Fruit fly (Drosophila melanogaster) whole organism, pupa: Measurements from ENCODE around the gene CG18301.

ENCODE experiments used
- CG10348 ChIP-seq: fragments of 200-800 bp; sonication (Bioruptor generic); IDR thresholded peaks from 2 replicates; pipeline ENCODE4 v1.3.6; 2022; ENCODE audit warnings: missing biosample characterization, missing genetic modification characterization
- CG12605 ChIP-seq: fragments of 200-800 bp; sonication (Bioruptor generic); IDR thresholded peaks from 2 replicates; pipeline ENCODE4 v1.3.6; 2022; ENCODE audit warnings: missing biosample characterization, missing genetic modification characterization
- CG13204 ChIP-seq: fragments of 200-800 bp; sonication (Bioruptor generic); optimal IDR thresholded peaks from 2 replicates; lab custom pipeline; 2018; ENCODE audit warnings: missing biosample characterization, mild to moderate bottlenecking, missing genetic modification characterization, moderate library complexity
- CG14655 ChIP-seq: fragments of 200-800 bp; sonication (Bioruptor generic); optimal IDR thresholded peaks from 3 replicates; lab custom pipeline; 2017; ENCODE audit warnings: mild to moderate bottlenecking, missing biosample characterization, missing genetic modification reagents, missing genetic modification characterization
- CG15710 ChIP-seq: fragments of 200-800 bp; sonication (Bioruptor generic); optimal IDR thresholded peaks from 2 replicates; lab custom pipeline; 2018; ENCODE audit warnings: missing biosample characterization, mild to moderate bottlenecking, missing genetic modification characterization, moderate library complexity
- CG17806 ChIP-seq: fragments of 200-800 bp; sonication (Bioruptor generic); optimal IDR thresholded peaks from 2 replicates; lab custom pipeline; 2018; ENCODE audit warnings: missing biosample characterization, mild to moderate bottlenecking, missing genetic modification characterization, moderate library complexity
- CG32121 ChIP-seq: fragments of 200-800 bp; sonication (Bioruptor generic); IDR thresholded peaks from 2 replicates; pipeline ENCODE4 v1.3.6; 2022; ENCODE audit warnings: missing biosample characterization, missing genetic modification characterization
- CG34367 ChIP-seq: fragments of 200-800 bp; sonication (Bioruptor generic); optimal IDR thresholded peaks from 2 replicates; lab custom pipeline; 2018; ENCODE audit warnings: missing biosample characterization, mild to moderate bottlenecking, missing genetic modification characterization
- CG4496 ChIP-seq: fragments of 200-800 bp; sonication (Bioruptor generic); IDR thresholded peaks from 3 replicates; pipeline ENCODE4 v1.3.6; 2022; ENCODE audit warnings: missing biosample characterization, missing genetic modification characterization
- CG8159 ChIP-seq: fragments of 200-800 bp; sonication (Bioruptor generic); optimal IDR thresholded peaks from 3 replicates; lab custom pipeline; 2018; ENCODE audit warnings: missing biosample characterization, mild to moderate bottlenecking, missing genetic modification characterization, moderate library complexity
- CG8301 ChIP-seq: fragments of 200-800 bp; sonication (Bioruptor generic); optimal IDR thresholded peaks from 2 replicates; lab custom pipeline; 2018; ENCODE audit warnings: missing biosample characterization, mild to moderate bottlenecking, missing genetic modification characterization
- CG9948 ChIP-seq: fragments of 200-800 bp; sonication (Bioruptor generic); optimal IDR thresholded peaks from 2 replicates; lab custom pipeline; 2018; ENCODE audit warnings: missing biosample characterization, mild to moderate bottlenecking, missing genetic modification characterization, moderate library complexity
- D1 ChIP-seq: fragments of 200-800 bp; sonication (Bioruptor generic); optimal IDR thresholded peaks from 2 replicates; lab custom pipeline; 2018; ENCODE audit warnings: missing biosample characterization, mild to moderate bottlenecking, missing genetic modification characterization, moderate library complexity
- EcR ChIP-seq: fragments of 200-800 bp; sonication (Bioruptor generic); optimal IDR thresholded peaks from 3 replicates; lab custom pipeline; 2019; ENCODE audit warnings: missing biosample characterization, missing genetic modification characterization, mild to moderate bottlenecking, moderate library complexity, missing genetic modification reagents
- Ets98B ChIP-seq: fragments of 200-800 bp; sonication (Bioruptor generic); IDR thresholded peaks from 2 replicates; pipeline ENCODE4 v1.3.6; 2022; ENCODE audit warnings: missing biosample characterization, missing genetic modification characterization
- Pif1A ChIP-seq: fragments of 200-800 bp; sonication (Bioruptor generic); optimal IDR thresholded peaks from 3 replicates; lab custom pipeline; 2016; ENCODE audit warnings: missing biosample characterization, missing genetic modification characterization
- Pif1B ChIP-seq: fragments of 200-800 bp; sonication (Bioruptor generic); optimal IDR thresholded peaks from 3 replicates; lab custom pipeline; 2016; ENCODE audit warnings: missing biosample characterization, missing genetic modification characterization
- Snoo ChIP-seq: fragments of 200-800 bp; sonication (Bioruptor generic); optimal IDR thresholded peaks from 3 replicates; lab custom pipeline; 2017; ENCODE audit warnings: missing biosample characterization, mild to moderate bottlenecking, missing genetic modification characterization, inconsistent platforms
- fd96Ca ChIP-seq: fragments of 200-800 bp; sonication (Bioruptor generic); IDR thresholded peaks from 3 replicates; pipeline ENCODE4 v1.3.6; 2022; ENCODE audit warnings: missing biosample characterization, missing genetic modification characterization
- gl ChIP-seq: fragments of 200-800 bp; sonication (Bioruptor generic); optimal IDR thresholded peaks from 2 replicates; lab custom pipeline; 2018; ENCODE audit warnings: missing biosample characterization, mild to moderate bottlenecking, missing genetic modification characterization
- rn ChIP-seq: fragments of 200-800 bp; sonication (Bioruptor generic); IDR thresholded peaks from 2 replicates; pipeline ENCODE4 v1.3.6; 2022; ENCODE audit warnings: missing biosample characterization, missing genetic modification characterization

CG18301 gene

dm6 chr2L:10514586-10515137, 17.0 kb upstream of the CG18301 start:
- TF ChIP-seq CG15710 (tag; lab: Kevin White, UChicago), result no peak
- no peak for TF ChIP-seq CG17806
- no peak for TF ChIP-seq D1 (tag; lab: Kevin White, UChicago)
- no peak for TF ChIP-seq CG10348 (GFP tag; lab: Robert Waterston, UW)
- no peak for TF ChIP-seq CG9948 (tag; lab: Kevin White, UChicago)
- no peak for TF ChIP-seq CG12605
- peak; percentile 81 for TF ChIP-seq EcR (GFP tag; lab: Kevin White, UChicago)
- TF ChIP-seq Snoo (tag; lab: Kevin White, UChicago), result no peak
- 0 out of 2 replicates have a peak, but pooled peaks have one; percentile 11 for TF ChIP-seq Ets98B (GFP tag; lab: Robert Waterston, UW)
- peak; percentile 44; the same call in 1 of the 3 replicates for TF ChIP-seq CG4496
- no peak for TF ChIP-seq CG14655

dm6 chr2L:10515553-10516174, 16.0 kb upstream of the CG18301 start:
- TF ChIP-seq CG13204 (GFP tag; lab: Kevin White, UChicago) (no peak), gl (no peak), EcR (GFP tag; lab: Kevin White, UChicago) (no peak), CG15710 (tag; lab: Kevin White, UChicago) (no peak), CG34367 (tag; lab: Kevin White, UChicago) (no peak), CG17806 (no peak), Pif1A (GFP tag; lab: Kevin White, UChicago) (no peak), CG4496 (no peak), CG10348 (GFP tag; lab: Robert Waterston, UW) (no peak), Ets98B (GFP tag; lab: Robert Waterston, UW) (no peak), CG9948 (tag; lab: Kevin White, UChicago) (no peak), CG8301 (tag; lab: Kevin White, UChicago) (no peak), D1 (tag; lab: Kevin White, UChicago) (no peak), fd96Ca (GFP tag; lab: Robert Waterston, UW) (no peak), Snoo (tag; lab: Kevin White, UChicago) (no peak), rn (GFP tag; lab: Robert Waterston, UW) (no peak), CG14655 (no peak), CG32121 (no peak), CG12605 (no peak), Pif1B (GFP tag; lab: Kevin White, UChicago) (no peak)
- TF ChIP-seq, all 21 proteins: peak for 0

DNA sequence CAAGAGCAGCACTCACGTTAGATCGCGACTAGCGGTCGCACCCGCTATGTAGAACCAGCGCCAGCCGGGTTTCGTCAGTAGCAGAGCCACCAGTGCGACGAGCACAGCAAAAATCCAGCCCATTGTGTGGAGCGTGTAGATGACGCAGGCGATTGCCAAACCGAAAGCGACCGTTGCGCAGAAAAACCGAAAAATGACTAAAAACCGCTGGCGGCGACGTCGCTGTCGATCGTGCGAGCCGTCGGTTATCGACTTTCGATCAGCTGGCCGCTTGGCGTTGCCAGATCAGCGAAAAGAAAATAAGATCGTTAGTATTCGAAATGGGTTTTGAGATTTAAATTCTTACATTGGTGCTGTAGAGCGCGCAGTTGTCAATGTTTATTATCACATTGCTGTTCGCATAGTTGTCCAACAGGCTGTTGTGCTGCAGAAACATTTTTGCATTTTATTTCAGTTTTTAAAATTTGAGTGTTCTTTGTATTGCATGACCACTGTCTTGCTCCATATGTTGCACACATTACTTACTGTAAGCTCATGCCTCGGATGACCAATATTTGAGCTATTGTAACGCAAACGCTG, 15.1 kb upstream of the CG18301 start:
- TF ChIP-seq D1 (tag; lab: Kevin White, UChicago), result no peak
- TF ChIP-seq CG4496, result no peak; the same call in 2 of the 3 replicates
- TF ChIP-seq CG34367 (tag; lab: Kevin White, UChicago), result no peak
- peak; percentile 52; the same call in 1 of the 2 replicates for TF ChIP-seq CG32121
- TF ChIP-seq rn (GFP tag; lab: Robert Waterston, UW), result 0 out of 2 replicates have a peak, but pooled peaks have one; percentile 5
- TF ChIP-seq CG8301 (tag; lab: Kevin White, UChicago), result peak; percentile 14
- TF ChIP-seq Pif1B (GFP tag; lab: Kevin White, UChicago), result peak; percentile 54
- no peak for TF ChIP-seq CG17806
- peak; percentile 14 for TF ChIP-seq Pif1A (GFP tag; lab: Kevin White, UChicago)
- no peak for TF ChIP-seq Snoo (tag; lab: Kevin White, UChicago)
- no peak for TF ChIP-seq CG15710 (tag; lab: Kevin White, UChicago)
- TF ChIP-seq CG9948 (tag; lab: Kevin White, UChicago), result no peak
- peak; percentile 46; the same call in 1 of the 3 replicates for TF ChIP-seq fd96Ca (GFP tag; lab: Robert Waterston, UW)
- no peak for TF ChIP-seq CG14655
- peak; percentile 16; the same call in 1 of the 2 replicates for TF ChIP-seq CG12605
- peak; percentile 24 for TF ChIP-seq CG13204 (GFP tag; lab: Kevin White, UChicago)
- peak; percentile 71 for TF ChIP-seq EcR (GFP tag; lab: Kevin White, UChicago)
- TF ChIP-seq gl, result peak; percentile 27
- TF ChIP-seq Ets98B (GFP tag; lab: Robert Waterston, UW), result peak; percentile 59; the same call in 1 of the 2 replicates

dm6 chr2L:10517085-10517484, 14.5 kb upstream of the CG18301 start, which contains the start of the genes Fatp1 and Lrr47:
Fatp1 (minus strand) TSS chr2L:10517218.
Lrr47 (plus strand) TSS chr2L:10517335.
- TF ChIP-seq Snoo (tag; lab: Kevin White, UChicago), result no peak
- TF ChIP-seq CG8159 (tag; lab: Kevin White, UChicago), result peak; percentile 8
- no peak for TF ChIP-seq CG8301 (tag; lab: Kevin White, UChicago)
- peak; percentile 9; the same call in 1 of the 2 replicates for TF ChIP-seq CG12605
- TF ChIP-seq, all 21 proteins: peak for 2

DNA sequence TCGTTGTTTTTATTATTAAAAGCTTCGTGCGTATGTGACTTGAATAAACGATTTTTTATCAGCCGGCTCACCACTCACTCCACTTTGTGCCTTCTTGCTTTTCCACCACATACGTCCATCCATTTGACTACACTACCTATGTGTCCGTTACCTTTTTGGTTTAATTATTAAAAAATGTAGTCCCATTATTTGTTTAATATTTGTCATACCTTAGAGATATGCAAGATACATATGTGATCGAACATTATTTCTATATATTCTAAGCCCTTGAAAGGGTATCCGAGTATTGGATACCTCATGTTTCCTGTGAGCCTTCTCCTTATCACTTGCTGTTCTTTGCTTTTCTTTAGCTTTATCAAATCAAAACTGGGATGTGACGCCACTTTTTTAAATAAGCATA, 12.4 kb upstream of the CG18301 start:
- peak; percentile 83 for TF ChIP-seq Ets98B (GFP tag; lab: Robert Waterston, UW)
- TF ChIP-seq CG8159 (tag; lab: Kevin White, UChicago), result peak; percentile 89
- peak; percentile 92 for TF ChIP-seq CG15710 (tag; lab: Kevin White, UChicago)
- TF ChIP-seq CG14655, result peak; percentile 78
- peak; percentile 84 for TF ChIP-seq Pif1A (GFP tag; lab: Kevin White, UChicago)
- TF ChIP-seq EcR (GFP tag; lab: Kevin White, UChicago), result peak; percentile 25
- TF ChIP-seq CG34367 (tag; lab: Kevin White, UChicago), result peak; percentile 84
- TF ChIP-seq CG13204 (GFP tag; lab: Kevin White, UChicago), result peak; percentile 38
- TF ChIP-seq D1 (tag; lab: Kevin White, UChicago), result peak; percentile 72
- TF ChIP-seq rn (GFP tag; lab: Robert Waterston, UW), result peak; percentile 25; the same call in 1 of the 2 replicates
- no peak for TF ChIP-seq CG10348 (GFP tag; lab: Robert Waterston, UW)
- peak; percentile 84 for TF ChIP-seq Snoo (tag; lab: Kevin White, UChicago)
- TF ChIP-seq CG17806, result peak; percentile 88
- TF ChIP-seq CG4496, result peak; percentile 87
- peak; percentile 69; the same call in 1 of the 2 replicates for TF ChIP-seq CG12605
- peak; percentile 74 for TF ChIP-seq CG32121
- peak; percentile 59; the same call in 2 of the 3 replicates for TF ChIP-seq fd96Ca (GFP tag; lab: Robert Waterston, UW)
- peak; percentile 77 for TF ChIP-seq gl
- peak; percentile 86 for TF ChIP-seq Pif1B (GFP tag; lab: Kevin White, UChicago)
- peak; percentile 80 for TF ChIP-seq CG9948 (tag; lab: Kevin White, UChicago)
- TF ChIP-seq CG8301 (tag; lab: Kevin White, UChicago), result peak; percentile 75
